Worm (Caenorhabditis elegans) whole organism, L1 larva: ENCODE measurements around the gene Y45G5AM.5.

ENCODE experiments used
- ceh-82 ChIP-seq, 3 experiments: fragments of 150-350 bp in 1 of 3; sonication (generic microtip) in 2 of 3; optimal IDR thresholded peaks; 2 replicates each; lab custom pipeline; 2014 to 2017; ENCODE audit warnings: missing biosample characterization in 3 of 3, missing genetic modification characterization in 3 of 3
- ceh-90 ChIP-seq: sonication (generic microtip); optimal IDR thresholded peaks from 2 replicates; lab custom pipeline; 2016; ENCODE audit warnings: missing genetic modification characterization, missing compliant biosample characterization
- dpl-1 ChIP-seq, 3 experiments: fragments of 150-350 bp in 2 of 3; sonication (generic microtip) in 1 of 3; optimal IDR thresholded peaks; 2 replicates each; lab custom pipeline; 2014 to 2017; ENCODE audit warnings: missing biosample characterization in 3 of 3, missing genetic modification characterization in 3 of 3, missing genetic modification reagents in 3 of 3
- efl-1 ChIP-seq, 4 experiments: fragments of 150-350 bp; optimal IDR thresholded peaks in 3 of 4; peaks in 1 of 4; 1 replicate in 1 of 4; 2 replicates in 3 of 4; lab custom pipeline; 2014; ENCODE audit warnings: missing biosample characterization in 2 of 4, missing genetic modification characterization in 2 of 4, missing genetic modification reagents in 2 of 4
- egl-13 ChIP-seq: sonication (generic microtip); optimal IDR thresholded peaks from 2 replicates; lab custom pipeline; 2016; ENCODE audit warnings: missing genotype, missing genetic modification reagents, missing genetic modification characterization, missing compliant biosample characterization
- elt-2 ChIP-seq: sonication (generic microtip); optimal IDR thresholded peaks from 2 replicates; lab custom pipeline; 2016; ENCODE audit warnings: missing genetic modification characterization, mild to moderate bottlenecking, inconsistent platforms, missing compliant biosample characterization, missing genetic modification reagents
- elt-3 ChIP-seq, 6 experiments: fragments of 150-350 bp in 1 of 6; sonication (generic microtip); optimal IDR thresholded peaks; 2 replicates each; lab custom pipeline; 2017 to 2018; ENCODE audit warnings: missing biosample characterization in 6 of 6, missing genetic modification characterization in 6 of 6, inconsistent platforms in 1 of 6
- fkh-4 ChIP-seq: sonication (generic microtip); optimal IDR thresholded peaks from 2 replicates; lab custom pipeline; 2016; ENCODE audit warnings: missing compliant biosample characterization, missing genetic modification characterization, borderline replicate concordance
- hlh-17 ChIP-seq: fragments of 200-800 bp; sonication (Bioruptor generic); optimal IDR thresholded peaks from 2 replicates; lab custom pipeline; 2018; ENCODE audit warnings: missing genetic modification characterization, mild to moderate bottlenecking, missing compliant biosample characterization, moderate library complexity, borderline replicate concordance
- hlh-4 ChIP-seq: sonication (generic microtip); optimal IDR thresholded peaks from 2 replicates; lab custom pipeline; 2016; ENCODE audit warnings: mild to moderate bottlenecking, missing genetic modification characterization, missing compliant biosample characterization
- hpl-2 ChIP-seq: fragments of 150-350 bp; optimal IDR thresholded peaks from 2 replicates; lab custom pipeline; 2014; ENCODE audit warnings: missing biosample characterization, missing genetic modification reagents, missing genetic modification characterization
- irx-1 ChIP-seq: sonication (generic microtip); optimal IDR thresholded peaks from 2 replicates; lab custom pipeline; 2016; ENCODE audit warnings: missing genetic modification characterization, missing compliant biosample characterization
- jun-1 ChIP-seq: fragments of 150-350 bp; optimal IDR thresholded peaks from 2 replicates; lab custom pipeline; 2014; ENCODE audit warnings: missing biosample characterization, missing genetic modification reagents, missing genetic modification characterization
- lin-14 ChIP-seq: fragments of 200-800 bp; sonication (Bioruptor generic); optimal IDR thresholded peaks from 2 replicates; lab custom pipeline; 2018; ENCODE audit warnings: mild to moderate bottlenecking, missing genetic modification characterization, moderate library complexity, missing compliant biosample characterization
- lin-15B ChIP-seq: fragments of 150-350 bp; sonication (generic microtip); optimal IDR thresholded peaks from 3 replicates; lab custom pipeline; 2014; ENCODE audit warnings: missing biosample characterization, missing genetic modification characterization
- lin-35 ChIP-seq, 2 experiments: fragments of 150-350 bp; optimal IDR thresholded peaks; 2 replicates each; lab custom pipeline; 2014; ENCODE audit warnings: missing biosample characterization in 2 of 2, missing genetic modification characterization in 2 of 2, missing genetic modification reagents in 2 of 2
- lsy-2 ChIP-seq, 2 experiments: fragments of 150-350 bp; optimal IDR thresholded peaks; 2 replicates each; lab custom pipeline; 2014; ENCODE audit warnings: missing biosample characterization in 2 of 2, missing genetic modification characterization in 2 of 2
- nhr-11 ChIP-seq: fragments of 150-350 bp; optimal IDR thresholded peaks from 2 replicates; lab custom pipeline; 2014; ENCODE audit warnings: missing biosample characterization, missing genetic modification characterization
- nhr-12 ChIP-seq: sonication (generic microtip); optimal IDR thresholded peaks from 2 replicates; lab custom pipeline; 2017; ENCODE audit warnings: missing biosample characterization, missing genetic modification characterization
- nhr-28 ChIP-seq: fragments of 150-350 bp; optimal IDR thresholded peaks from 2 replicates; lab custom pipeline; 2014; ENCODE audit warnings: missing biosample characterization, missing genetic modification characterization
- nhr-71 ChIP-seq: sonication (generic microtip); optimal IDR thresholded peaks from 2 replicates; lab custom pipeline; 2016; ENCODE audit warnings: mild to moderate bottlenecking, missing genetic modification characterization, moderate library complexity, missing compliant biosample characterization
- nhr-76 ChIP-seq: sonication (generic microtip); optimal IDR thresholded peaks from 2 replicates; lab custom pipeline; 2017; ENCODE audit warnings: missing biosample characterization, missing genetic modification characterization
- nhr-77 ChIP-seq: fragments of 150-350 bp; optimal IDR thresholded peaks from 2 replicates; lab custom pipeline; 2014; ENCODE audit warnings: missing biosample characterization, missing genetic modification characterization
- nhr-84 ChIP-seq: sonication (generic microtip); optimal IDR thresholded peaks from 2 replicates; lab custom pipeline; 2017; ENCODE audit warnings: missing biosample characterization, missing genetic modification characterization
- rnt-1 ChIP-seq: sonication (generic microtip); optimal IDR thresholded peaks from 2 replicates; lab custom pipeline; 2016; ENCODE audit warnings: mild to moderate bottlenecking, missing genetic modification characterization, moderate library complexity, missing compliant biosample characterization
- sup-37 ChIP-seq: fragments of 200-800 bp; sonication (Bioruptor generic); optimal IDR thresholded peaks from 2 replicates; lab custom pipeline; 2018; ENCODE audit warnings: mild to moderate bottlenecking, missing genetic modification characterization, missing compliant biosample characterization
- swsn-7 ChIP-seq: sonication (generic microtip); optimal IDR thresholded peaks from 2 replicates; lab custom pipeline; 2016; ENCODE audit warnings: missing genetic modification characterization, missing compliant biosample characterization
- tbx-2 ChIP-seq: sonication (generic microtip); optimal IDR thresholded peaks from 2 replicates; lab custom pipeline; 2016; ENCODE audit warnings: missing genetic modification characterization, missing compliant biosample characterization
- unc-130 ChIP-seq: fragments of 150-350 bp; optimal IDR thresholded peaks from 2 replicates; lab custom pipeline; 2017; ENCODE audit warnings: missing biosample characterization, missing genetic modification characterization, inconsistent platforms
- unc-62 ChIP-seq: fragments of 150-350 bp; optimal IDR thresholded peaks from 2 replicates; lab custom pipeline; 2014; ENCODE audit warnings: missing biosample characterization, missing genetic modification reagents, missing genetic modification characterization
- unc-98 ChIP-seq: fragments of 200-800 bp; sonication (Bioruptor generic); IDR thresholded peaks from 2 replicates; pipeline ENCODE4 v1.3.6; 2022; ENCODE audit warnings: missing genetic modification characterization, missing compliant biosample characterization
- xbp-1 ChIP-seq: sonication (generic microtip); optimal IDR thresholded peaks from 2 replicates; lab custom pipeline; 2016; ENCODE audit warnings: missing genetic modification characterization, missing compliant biosample characterization
- ztf-4 ChIP-seq: fragments of 150-350 bp; optimal IDR thresholded peaks from 2 replicates; lab custom pipeline; 2014; ENCODE audit warnings: missing biosample characterization, missing genetic modification characterization

Gene Y45G5AM.5

DNA sequence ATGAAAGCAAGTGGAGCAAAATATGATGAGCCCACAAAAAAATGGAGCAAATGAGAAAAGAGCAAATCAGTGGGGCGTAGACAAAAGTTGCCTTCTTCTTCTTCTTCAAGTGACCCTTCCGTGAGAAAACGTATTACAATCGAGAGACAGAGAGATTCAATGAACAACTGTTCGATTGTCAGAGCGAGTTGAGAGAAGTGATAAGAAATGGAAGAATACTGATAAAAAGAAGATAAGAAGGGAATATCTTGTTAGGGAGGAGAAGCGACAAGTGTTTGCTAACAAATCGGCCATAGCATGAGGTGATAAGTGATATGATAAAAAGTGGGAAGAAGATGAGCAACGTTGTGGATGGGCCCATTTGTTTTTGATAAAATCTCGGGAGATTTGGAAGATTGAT lies 2.9 kb upstream of the Y45G5AM.5 start (continued):
- TF ChIP-seq nhr-77 (tag; lab: Kevin White, UChicago) (no peak), rnt-1 (peak; percentile 51), elt-3 (tag; optimal IDR thresholded peaks at IDR 0.05; lab: Kevin White, UChicago) (no peak), hlh-4 (tag; lab: Kevin White, UChicago) (no peak), unc-130 (tag; lab: Kevin White, UChicago) (no peak), hpl-2 (GFP tag; lab: Kevin White, UChicago) (no peak), xbp-1 (tag; lab: Kevin White, UChicago) (no peak), fkh-4 (tag; lab: Kevin White, UChicago) (no peak)

DNA sequence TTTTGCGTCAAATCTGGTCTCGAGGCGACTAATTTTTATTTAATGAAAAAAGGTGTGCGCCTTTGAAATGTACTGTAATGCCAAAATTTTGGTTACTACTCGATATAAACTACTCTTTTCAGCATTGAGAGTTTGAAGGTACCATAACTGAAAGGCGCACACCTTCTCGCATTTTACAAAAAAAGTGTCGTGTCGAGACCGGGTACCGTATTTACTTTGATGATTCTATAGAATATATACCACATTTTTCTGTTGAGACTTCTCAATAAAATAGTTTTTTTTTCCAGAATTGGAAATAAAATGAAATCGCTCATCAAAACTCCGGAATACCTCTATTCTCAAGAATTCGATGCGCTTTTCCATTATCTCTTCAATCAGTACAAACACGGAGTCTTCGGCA lies 2.7 kb downstream of the Y45G5AM.5 start, which contains the start of gene Y45G5AM.4:
Gene Y45G5AM.4, plus strand, starts transcription at position 301 of the 400 bp plus-strand sequence.
- TF ChIP-seq nhr-28 (tag; lab: Kevin White, UChicago) (no peak), lsy-2 (tag; optimal IDR thresholded peaks at IDR 0.05; lab: Kevin White, UChicago) (no peak)

DNA sequence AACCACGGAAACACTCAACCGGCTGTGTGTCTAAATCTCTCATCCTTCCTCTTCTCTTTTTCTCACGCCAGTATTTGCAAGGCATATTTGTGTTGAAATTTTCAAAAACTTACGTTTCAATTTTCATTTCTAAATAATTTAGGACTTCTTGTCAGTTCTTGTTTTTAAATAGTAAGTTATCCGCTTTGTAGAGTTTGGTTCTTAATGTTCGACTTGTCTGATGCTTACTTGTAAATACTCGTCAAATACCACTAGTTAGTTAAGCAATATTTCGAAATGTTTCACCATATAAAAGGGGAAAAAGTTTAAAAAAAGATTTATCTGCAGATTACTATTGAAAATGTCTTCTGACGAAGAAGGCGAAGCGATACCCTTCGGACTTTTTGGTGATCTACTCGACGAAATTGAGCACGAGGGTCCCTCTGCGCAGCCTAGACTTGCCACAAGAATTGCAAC lies 4.3 kb downstream of the Y45G5AM.5 start, which contains the start of gene Y45G5AM.3:
Gene Y45G5AM.3, plus strand, starts transcription at position 51 of the 456 bp plus-strand sequence.
- TF ChIP-seq jun-1 (tag; lab: Kevin White, UChicago) (no peak), unc-62 (GFP tag; lab: Kevin White, UChicago) (no peak), irx-1 (tag; lab: Kevin White, UChicago) (peak; percentile 13), elt-2 (tag; lab: Kevin White, UChicago) (no peak), swsn-7 (no peak), lsy-2 (tag; optimal IDR thresholded peaks at IDR 0.05; lab: Kevin White, UChicago) (peak in 1 of 2 experiments; percentile 6), tbx-2 (tag; lab: Kevin White, UChicago) (no peak), lin-14 (GFP tag; lab: Kevin White, UChicago) (peak; percentile 21), egl-13 (no peak)

DNA sequence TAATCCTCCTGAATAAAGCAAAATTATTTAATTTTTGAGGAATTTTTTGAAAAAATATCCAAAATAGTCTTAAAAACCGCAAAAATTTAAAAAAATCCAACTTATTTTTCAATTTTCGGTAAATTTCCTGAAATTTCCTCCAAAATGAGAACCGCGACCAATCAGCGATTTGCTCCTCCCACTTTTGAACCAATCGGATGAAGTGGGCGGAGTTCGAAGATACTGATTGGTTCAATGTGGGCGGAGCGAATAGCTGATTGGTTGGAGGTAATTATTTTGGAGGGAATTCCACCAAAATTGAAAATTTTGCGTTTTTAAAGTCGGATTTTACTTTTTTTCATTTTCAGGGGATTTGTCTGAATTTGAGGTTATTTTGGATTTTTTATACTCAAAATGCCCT lies 7.9 kb downstream of the Y45G5AM.5 start:
- TF ChIP-seq nhr-84 (no peak), ceh-90 (tag; lab: Kevin White, UChicago) (no peak), unc-98 (GFP tag; lab: Robert Waterston, UW) (no peak), ceh-82 (tag; optimal IDR thresholded peaks at IDR 0.05; lab: Kevin White, UChicago) (no peak), nhr-71 (no peak), swsn-7 (no peak), hlh-17 (GFP tag; lab: Kevin White, UChicago) (no peak), ztf-4 (tag; lab: Kevin White, UChicago) (no peak), sup-37 (GFP tag; lab: Kevin White, UChicago) (no peak), nhr-76 (tag; lab: Kevin White, UChicago) (no peak)

DNA sequence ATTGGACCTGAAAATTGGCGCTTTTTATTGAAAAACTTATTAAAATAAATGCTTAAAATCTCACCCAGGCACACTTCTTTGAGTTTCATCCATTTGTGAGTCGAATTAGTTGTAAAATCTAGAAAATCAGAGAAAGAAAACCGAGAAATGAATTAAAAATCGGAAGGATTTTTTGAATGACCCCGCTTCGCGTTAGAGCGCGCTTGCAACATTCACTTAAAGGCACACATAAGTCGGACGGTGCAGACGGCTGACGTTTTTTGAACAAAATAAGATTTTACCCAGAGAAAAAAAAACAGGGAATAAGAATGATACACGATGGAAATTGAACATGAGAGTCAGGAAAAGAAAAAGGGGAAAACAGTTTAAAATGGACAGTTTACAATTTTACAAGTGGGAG lies 9.5 kb downstream of the Y45G5AM.5 start:
- TF ChIP-seq lin-15B (tag; lab: Kevin White, UChicago) (peak; percentile 37), tbx-2 (tag; lab: Kevin White, UChicago) (no peak), nhr-11 (tag; lab: Kevin White, UChicago) (no peak), nhr-12 (tag; lab: Kevin White, UChicago) (no peak), dpl-1 (GFP tag; optimal IDR thresholded peaks at IDR 0.05; lab: Kevin White, UChicago) (peak in 2 of 3 experiments; percentile 25 to 54), efl-1 (optimal IDR thresholded peaks at IDR 0.05; lab: Kevin White, UChicago) (peak; percentile 29 to 31), efl-1 (GFP tag; optimal IDR thresholded peaks at IDR 0.05 in 1 of 2; lab: Kevin White, UChicago) (peak; percentile 41 to 94), lin-35 (GFP tag; optimal IDR thresholded peaks at IDR 0.05; lab: Kevin White, UChicago) (peak in 1 of 2 experiments; percentile 60), fkh-4 (tag; lab: Kevin White, UChicago) (no peak)
